Worm (Caenorhabditis elegans): ENCODE results near the gene tasp-1.

- TF ChIP-seq ceh-79 (tag; optimal IDR thresholded peaks at IDR 0.05) = no peak
- TF ChIP-seq Y53F4B.3 (GFP tag; IDR thresholded peaks at IDR 0.05) = no peak
- peak; percentile 54 for TF ChIP-seq ztf-22 (GFP tag; optimal IDR thresholded peaks at IDR 0.05)
- TF ChIP-seq unc-62 (GFP tag; optimal IDR thresholded peaks at IDR 0.05) = no peak
Measured at ce11 chrIII:10720170-10720569, 38.9 kb upstream of the tasp-1 start.

Measured in whole organism, young adult.